Worm (Caenorhabditis elegans): ENCODE results near the gene daf-19.

daf-19 gene

DNA sequence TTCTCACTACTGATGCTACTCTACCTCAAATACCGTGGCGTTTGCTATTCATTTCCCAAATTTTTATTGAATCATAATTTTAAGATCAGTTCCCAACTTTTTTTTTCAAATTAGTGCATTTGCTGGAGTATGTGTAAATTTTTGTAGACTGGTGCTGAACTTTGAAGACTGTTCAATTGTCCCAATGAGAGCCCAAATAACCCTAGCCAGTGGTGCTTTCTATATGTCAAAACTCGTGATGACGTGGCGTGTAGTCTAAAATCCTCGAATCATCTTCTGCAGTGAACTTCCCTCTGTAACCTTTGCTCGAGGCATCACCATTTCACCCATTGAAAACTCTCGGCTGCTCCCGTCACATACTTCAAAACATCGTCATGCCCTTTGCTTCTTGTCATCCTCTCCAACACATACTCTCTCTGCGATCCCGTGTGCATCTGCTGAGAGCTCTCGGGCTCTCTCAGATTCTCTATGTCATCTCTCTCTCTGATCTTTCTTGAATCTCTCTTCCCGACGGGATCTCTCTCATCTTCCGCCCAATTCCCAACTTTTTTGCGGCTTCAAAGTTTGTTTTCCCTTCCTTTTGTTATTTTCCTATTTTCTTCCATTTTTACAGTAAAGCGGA is 35.4 kb upstream of the daf-19 start:
- TF ChIP-seq aptf-2 (GFP tag; conservative IDR thresholded peaks at IDR 0.05) (no peak), zfh-2 (GFP tag; conservative IDR thresholded peaks at IDR 0.05) (peak; percentile 57), xnd-1 (tag; optimal IDR thresholded peaks at IDR 0.05) (no peak), pbrm-1 (GFP tag; IDR thresholded peaks at IDR 0.05) (no peak), hsf-1 (GFP tag; IDR thresholded peaks at IDR 0.05) (no peak)

- TF ChIP-seq pbrm-1 (GFP tag; IDR thresholded peaks at IDR 0.05) (no peak), hrde-1 (tag; optimal IDR thresholded peaks at IDR 0.05; ENCODE audit: borderline replicate concordance) (no peak), ceh-91 (GFP tag; IDR thresholded peaks at IDR 0.05) (no peak), B0261.1 (tag; optimal IDR thresholded peaks at IDR 0.05) (no peak), ceh-79 (tag; optimal IDR thresholded peaks at IDR 0.05) (no peak), sea-2 (GFP tag; IDR thresholded peaks at IDR 0.05) (no peak), T07F8.4 (tag; optimal IDR thresholded peaks at IDR 0.05) (no peak), ceh-27 (GFP tag; optimal IDR thresholded peaks at IDR 0.05) (no peak), ztf-6 (GFP tag; IDR thresholded peaks at IDR 0.05) (no peak), unc-62 (GFP tag; optimal IDR thresholded peaks at IDR 0.05) (no peak), lin-35 (GFP tag; optimal IDR thresholded peaks at IDR 0.05) (no peak), K12H6.12 (tag; optimal IDR thresholded peaks at IDR 0.05) (no peak), rcor-1 (GFP tag; IDR thresholded peaks at IDR 0.05) (no peak)
Measured at ce11 chrII:10203765-10204164, 34.6 kb upstream of the daf-19 start.

ce11 chrII:10203067-10203466 is 33.9 kb upstream of the daf-19 start:
- TF ChIP-seq gei-17 (GFP tag; optimal IDR thresholded peaks at IDR 0.05) = no peak
- no peak for TF ChIP-seq F55B11.4 (tag; optimal IDR thresholded peaks at IDR 0.05; ENCODE audit: borderline replicate concordance, insufficient read depth)
- TF ChIP-seq ekl-4 (GFP tag; IDR thresholded peaks at IDR 0.05) = no peak
- no peak for TF ChIP-seq C06A6.2 (GFP tag; conservative IDR thresholded peaks at IDR 0.05)
- TF ChIP-seq ceh-100 (GFP tag; IDR thresholded peaks at IDR 0.05) = no peak
- no peak for TF ChIP-seq ztf-6 (GFP tag; IDR thresholded peaks at IDR 0.05)

- TF ChIP-seq cebp-1 (GFP tag; IDR thresholded peaks at IDR 0.05) (no peak), cebp-1 (tag; optimal IDR thresholded peaks at IDR 0.05) (peak; percentile 24), ztf-6 (GFP tag; IDR thresholded peaks at IDR 0.05) (no peak), zfh-2 (GFP tag; conservative IDR thresholded peaks at IDR 0.05) (peak; percentile 55; the same call in 1 of the 2 replicates), lin-26 (GFP tag; IDR thresholded peaks at IDR 0.05) (no peak), ccch-3 (GFP tag; optimal IDR thresholded peaks at IDR 0.05) (no peak), aptf-3 (GFP tag; IDR thresholded peaks at IDR 0.05) (no peak), snpc-1.3 (tag; optimal IDR thresholded peaks at IDR 0.05; ENCODE audit: insufficient read depth) (no peak), dpff-1 (tag; optimal IDR thresholded peaks at IDR 0.05) (no peak), aptf-2 (GFP tag; conservative IDR thresholded peaks at IDR 0.05) (no peak), unc-62 (GFP tag; optimal IDR thresholded peaks at IDR 0.05) (no peak), nhr-179 (tag; optimal IDR thresholded peaks at IDR 0.05) (no peak)
Measured at ce11 chrII:10202275-10202674, 33.1 kb upstream of the daf-19 start.

DNA sequence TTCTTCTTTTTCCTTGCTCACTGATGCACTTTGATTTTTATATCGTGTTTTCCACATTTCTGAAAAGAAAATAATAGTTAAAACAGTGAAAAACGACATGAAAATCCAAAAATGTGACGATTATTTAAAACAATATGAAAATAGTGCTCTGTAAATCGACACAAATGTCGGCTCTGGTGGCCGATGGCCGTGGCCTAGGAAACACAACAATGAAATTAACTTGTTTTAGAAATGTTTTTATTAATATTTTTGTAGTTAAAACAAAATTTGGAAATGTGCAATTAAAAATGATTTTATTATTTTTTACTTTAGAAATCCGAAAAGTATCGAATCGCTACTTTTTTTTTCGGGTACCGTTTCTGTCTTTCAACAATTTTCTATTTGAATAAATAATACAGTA is 31.6 kb upstream of the daf-19 start, which contains the start of gene arv-1:
Gene arv-1 (minus strand): TSS at position 65 of the 400 bp plus-strand sequence.
- no peak for TF ChIP-seq lsy-27 (tag; optimal IDR thresholded peaks at IDR 0.05; ENCODE audit: borderline replicate concordance, insufficient read depth)
- TF ChIP-seq hlh-12 (tag; optimal IDR thresholded peaks at IDR 0.05) = no peak
- no peak for TF ChIP-seq hsf-1 (GFP tag; IDR thresholded peaks at IDR 0.05)
- TF ChIP-seq unc-130 (GFP tag; optimal IDR thresholded peaks at IDR 0.05) = peak; percentile 1
- TF ChIP-seq snpc-3.4 (tag; optimal IDR thresholded peaks at IDR 0.05) = no peak
- TF ChIP-seq ceh-100 (GFP tag; IDR thresholded peaks at IDR 0.05) = peak; percentile 11; the same call in 1 of the 2 replicates
- no peak for TF ChIP-seq snpc-1.3 (tag; optimal IDR thresholded peaks at IDR 0.05; ENCODE audit: insufficient read depth)
- TF ChIP-seq nhr-90 (tag; optimal IDR thresholded peaks at IDR 0.05) = no peak
- no peak for TF ChIP-seq nhr-179 (tag; optimal IDR thresholded peaks at IDR 0.05)
- no peak for TF ChIP-seq somi-1 (GFP tag; optimal IDR thresholded peaks at IDR 0.05)
- no peak for TF ChIP-seq dpff-1 (tag; optimal IDR thresholded peaks at IDR 0.05)
- TF ChIP-seq ztf-3 (GFP tag; optimal IDR thresholded peaks at IDR 0.05) = no peak
- TF ChIP-seq attf-5 (GFP tag; optimal IDR thresholded peaks at IDR 0.05) = peak; percentile 13
- TF ChIP-seq bed-2 (GFP tag; IDR thresholded peaks at IDR 0.05) = no peak
- TF ChIP-seq hmg-1.2 (GFP tag; IDR thresholded peaks at IDR 0.05) = peak; percentile 52; the same call in 1 of the 2 replicates
- TF ChIP-seq ceh-91 (GFP tag; IDR thresholded peaks at IDR 0.05) = no peak
- no peak for TF ChIP-seq athp-1 (tag; optimal IDR thresholded peaks at IDR 0.05)

Data from whole organism, young adult.